Worm (Caenorhabditis elegans) whole organism, L4 larva: ENCODE results near the gene F53F4.1.

Source experiments
- D1046.2 ChIP-seq: fragments of 200-800 bp; sonication (Bioruptor generic); IDR thresholded peaks from 2 replicates; pipeline ENCODE4 v1.3.6; 2022; ENCODE audit warnings: missing genetic modification characterization, missing compliant biosample characterization
- F10B5.3 ChIP-seq: sonication (generic microtip); optimal IDR thresholded peaks from 2 replicates; lab custom pipeline; 2016; ENCODE audit warnings: mild to moderate bottlenecking, missing genetic modification characterization, missing compliant biosample characterization
- F49E8.2 ChIP-seq: sonication (generic microtip); optimal IDR thresholded peaks from 2 replicates; lab custom pipeline; 2016; ENCODE audit warnings: missing compliant biosample characterization, mild to moderate bottlenecking, missing genetic modification characterization, borderline replicate concordance
- T20F7.1 ChIP-seq: fragments of 200-800 bp; sonication (Bioruptor generic); optimal IDR thresholded peaks from 2 replicates; lab custom pipeline; 2018; ENCODE audit warnings: mild to moderate bottlenecking, missing genetic modification characterization, missing compliant biosample characterization
- Y105C5A.15 ChIP-seq: fragments of 200-800 bp; sonication (Bioruptor generic); IDR thresholded peaks from 2 replicates; pipeline ENCODE4 v1.3.6; 2022; ENCODE audit warnings: missing genetic modification characterization, missing compliant biosample characterization
- Y48G9A.11 ChIP-seq: fragments of 200-800 bp; sonication (Bioruptor generic); IDR thresholded peaks from 2 replicates; pipeline ENCODE4 v1.3.6; 2022; ENCODE audit warnings: missing genetic modification reagents, missing genetic modification characterization, missing compliant biosample characterization
- Y75B8A.6 ChIP-seq: fragments of 200-800 bp; sonication (Bioruptor generic); IDR thresholded peaks from 2 replicates; pipeline ENCODE4 v1.3.6; 2022; ENCODE audit warnings: missing genetic modification reagents, missing genetic modification characterization, missing compliant biosample characterization
- ZK546.5 ChIP-seq, 2 experiments: sonication (generic microtip); optimal IDR thresholded peaks; 2 replicates each; lab custom pipeline; 2017; ENCODE audit warnings: missing biosample characterization in 2 of 2, missing genetic modification characterization in 2 of 2
- aly-2 ChIP-seq: sonication (generic microtip); optimal IDR thresholded peaks from 2 replicates; lab custom pipeline; 2018; ENCODE audit warnings: missing biosample characterization, missing genetic modification characterization
- ama-1 ChIP-seq: fragments of 150-350 bp; optimal IDR thresholded peaks from 2 replicates; lab custom pipeline; 2014; ENCODE audit warnings: inconsistent platforms, mixed read lengths
- arid-1 ChIP-seq: fragments of 200-800 bp; sonication (Bioruptor generic); conservative IDR thresholded peaks from 2 replicates; pipeline ENCODE4 v1.3.6; 2022; ENCODE audit warnings: missing genetic modification reagents, missing genetic modification characterization, missing compliant biosample characterization
- attf-4 ChIP-seq: sonication (generic microtip); optimal IDR thresholded peaks from 3 replicates; lab custom pipeline; 2017; ENCODE audit warnings: missing biosample characterization, missing genetic modification characterization
- ceh-32 ChIP-seq: sonication (generic microtip); optimal IDR thresholded peaks from 2 replicates; lab custom pipeline; 2016; ENCODE audit warnings: mild to moderate bottlenecking, missing genetic modification characterization, missing compliant biosample characterization; ENCODE audit not compliant: poor library complexity
- ceh-82 ChIP-seq: sonication (generic microtip); optimal IDR thresholded peaks from 2 replicates; lab custom pipeline; 2017; ENCODE audit warnings: missing biosample characterization, missing genetic modification characterization
- cey-2 ChIP-seq: sonication (generic microtip); optimal IDR thresholded peaks from 3 replicates; lab custom pipeline; 2017; ENCODE audit warnings: missing genetic modification characterization, mild to moderate bottlenecking, missing compliant biosample characterization, antibody characterized with exemption, borderline replicate concordance; ENCODE audit not compliant: insufficient read depth
- daf-19 ChIP-seq: fragments of 200-800 bp; sonication (Bioruptor generic); conservative IDR thresholded peaks from 2 replicates; pipeline ENCODE4 v1.3.6; 2022; ENCODE audit warnings: missing genetic modification characterization, missing compliant biosample characterization
- dmd-8 ChIP-seq: fragments of 200-800 bp; sonication (Bioruptor generic); IDR thresholded peaks from 2 replicates; pipeline ENCODE4 v1.3.6; 2022; ENCODE audit warnings: missing genetic modification characterization, missing compliant biosample characterization
- egl-27 ChIP-seq: sonication (generic microtip); optimal IDR thresholded peaks from 3 replicates; lab custom pipeline; 2017; ENCODE audit warnings: missing biosample characterization, missing genetic modification reagents, missing genetic modification characterization
- egl-43 ChIP-seq: fragments of 200-800 bp; sonication (Bioruptor generic); IDR thresholded peaks from 2 replicates; pipeline ENCODE4 v1.3.6; 2022; ENCODE audit warnings: missing genetic modification reagents, missing genetic modification characterization, missing compliant biosample characterization
- fkh-10 ChIP-seq: fragments of 150-350 bp; optimal IDR thresholded peaks from 2 replicates; lab custom pipeline; 2014; ENCODE audit warnings: missing biosample characterization, missing genetic modification reagents, missing genetic modification characterization
- fos-1 ChIP-seq: fragments of 150-350 bp; optimal IDR thresholded peaks from 2 replicates; lab custom pipeline; 2014; ENCODE audit warnings: missing biosample characterization, missing genetic modification characterization
- gei-8 ChIP-seq: fragments of 200-800 bp; sonication (Bioruptor generic); optimal IDR thresholded peaks from 2 replicates; lab custom pipeline; 2018; ENCODE audit warnings: mild to moderate bottlenecking, missing genetic modification characterization, missing compliant biosample characterization
- hif-1 ChIP-seq, 2 experiments: sonication (generic microtip); optimal IDR thresholded peaks; 2 replicates each; lab custom pipeline; 2016 to 2017; ENCODE audit warnings: missing compliant biosample characterization in 2 of 2, missing genetic modification characterization in 2 of 2, missing genetic modification reagents in 2 of 2, missing genotype in 2 of 2, mild to moderate bottlenecking in 1 of 2
- hlh-30 ChIP-seq: sonication (generic microtip); optimal IDR thresholded peaks from 2 replicates; lab custom pipeline; 2017; ENCODE audit warnings: antibody characterized with exemption, mild to moderate bottlenecking, missing genetic modification characterization, missing compliant biosample characterization; ENCODE audit not compliant: insufficient read depth
- hmg-1.1 ChIP-seq: fragments of 200-800 bp; sonication (Bioruptor generic); IDR thresholded peaks from 2 replicates; pipeline ENCODE4 v1.3.6; 2022; ENCODE audit warnings: missing genetic modification reagents, missing genetic modification characterization, missing compliant biosample characterization
- jun-1 ChIP-seq: fragments of 150-350 bp; optimal IDR thresholded peaks from 2 replicates; lab custom pipeline; 2014; ENCODE audit warnings: missing biosample characterization, missing genetic modification reagents, missing genetic modification characterization
- lin-13 ChIP-seq: fragments of 150-350 bp; optimal IDR thresholded peaks from 2 replicates; lab custom pipeline; 2014; ENCODE audit warnings: missing biosample characterization, missing genetic modification reagents, missing genetic modification characterization
- lin-29 ChIP-seq: fragments of 200-800 bp; sonication (Bioruptor generic); IDR thresholded peaks from 2 replicates; pipeline ENCODE4 v1.3.6; 2022; ENCODE audit warnings: missing genetic modification reagents, missing genetic modification characterization, missing compliant biosample characterization
- lin-38 ChIP-seq: fragments of 200-800 bp; sonication (Bioruptor generic); IDR thresholded peaks from 2 replicates; pipeline ENCODE4 v1.3.6; 2022; ENCODE audit warnings: missing genetic modification reagents, missing genetic modification characterization, missing compliant biosample characterization
- lin-39 ChIP-seq: fragments of 150-350 bp; optimal IDR thresholded peaks from 2 replicates; lab custom pipeline; 2014; ENCODE audit warnings: missing biosample characterization, missing genetic modification reagents, missing genetic modification characterization
- lsy-2 ChIP-seq, 2 experiments: fragments of 150-350 bp in 1 of 2; sonication (generic microtip) in 1 of 2; optimal IDR thresholded peaks; 2 replicates each; lab custom pipeline; 2014 to 2017; ENCODE audit warnings: missing biosample characterization in 2 of 2, missing genetic modification characterization in 2 of 2
- madf-5 ChIP-seq, 2 experiments: fragments of 200-800 bp; sonication (Bioruptor generic); IDR thresholded peaks; 2 replicates each; pipeline ENCODE4 v1.3.6; 2022; ENCODE audit warnings: missing compliant biosample characterization in 2 of 2, missing genetic modification characterization in 2 of 2
- mdl-1 ChIP-seq, 2 experiments: fragments of 150-350 bp in 1 of 2; sonication (generic microtip) in 1 of 2; optimal IDR thresholded peaks; 2 replicates each; lab custom pipeline; 2014 to 2017; ENCODE audit warnings: missing biosample characterization in 2 of 2, missing genetic modification characterization in 2 of 2
- mdt-29 ChIP-seq: fragments of 200-800 bp; sonication (Bioruptor generic); IDR thresholded peaks from 2 replicates; pipeline ENCODE4 v1.3.6; 2022; ENCODE audit warnings: missing genetic modification reagents, missing genetic modification characterization, missing compliant biosample characterization
- mxl-2 ChIP-seq: fragments of 200-800 bp; sonication (Bioruptor generic); conservative IDR thresholded peaks from 2 replicates; pipeline ENCODE4 v1.3.6; 2022; ENCODE audit warnings: missing genetic modification reagents, missing genetic modification characterization, missing compliant biosample characterization
- nhr-11 ChIP-seq: fragments of 150-350 bp; optimal IDR thresholded peaks from 2 replicates; lab custom pipeline; 2014; ENCODE audit warnings: missing biosample characterization, missing genetic modification characterization
- nhr-25 ChIP-seq: sonication (generic microtip); optimal IDR thresholded peaks from 2 replicates; lab custom pipeline; 2017; ENCODE audit warnings: missing genetic modification characterization, mild to moderate bottlenecking, missing compliant biosample characterization, antibody characterized with exemption, moderate library complexity, borderline replicate concordance; ENCODE audit not compliant: insufficient read depth
- nhr-41 ChIP-seq: fragments of 200-800 bp; sonication (Bioruptor generic); IDR thresholded peaks from 2 replicates; pipeline ENCODE4 v1.3.6; 2022; ENCODE audit warnings: missing genetic modification reagents, missing genetic modification characterization, missing compliant biosample characterization
- nhr-42 ChIP-seq: fragments of 200-800 bp; sonication (Bioruptor generic); IDR thresholded peaks from 2 replicates; pipeline ENCODE4 v1.3.6; 2022; ENCODE audit warnings: missing genetic modification characterization, missing compliant biosample characterization
- nhr-48 ChIP-seq: sonication (generic microtip); optimal IDR thresholded peaks from 2 replicates; lab custom pipeline; 2016; ENCODE audit warnings: mild to moderate bottlenecking, missing genetic modification characterization, missing compliant biosample characterization
- nhr-77 ChIP-seq: fragments of 150-350 bp; optimal IDR thresholded peaks from 2 replicates; lab custom pipeline; 2014; ENCODE audit warnings: missing biosample characterization, missing genetic modification characterization
- pha-4 ChIP-seq, 2 experiments: fragments of 150-350 bp in 1 of 2; fragments of 200-800 bp in 1 of 2; sonication (Bioruptor generic) in 1 of 2; IDR thresholded peaks in 1 of 2; optimal IDR thresholded peaks in 1 of 2; 2 replicates each; pipeline versions ENCODE4 v1.3.6 to Lab custom; 2014 to 2022; ENCODE audit warnings: missing genetic modification characterization in 2 of 2, missing genetic modification reagents in 2 of 2, missing biosample characterization in 1 of 2, missing compliant biosample characterization in 1 of 2
- saeg-2 ChIP-seq: fragments of 200-800 bp; sonication (Bioruptor generic); IDR thresholded peaks from 2 replicates; pipeline ENCODE4 v1.3.6; 2022; ENCODE audit warnings: missing genetic modification reagents, missing genetic modification characterization, missing compliant biosample characterization
- spr-3 ChIP-seq: fragments of 200-800 bp; sonication (Bioruptor generic); optimal IDR thresholded peaks from 2 replicates; lab custom pipeline; 2018; ENCODE audit warnings: mild to moderate bottlenecking, missing genetic modification characterization, missing compliant biosample characterization
- tag-97 ChIP-seq: fragments of 200-800 bp; sonication (Bioruptor generic); IDR thresholded peaks from 2 replicates; pipeline ENCODE4 v1.3.6; 2022; ENCODE audit warnings: missing genetic modification characterization, missing compliant biosample characterization
- tra-1 ChIP-seq: fragments of 200-800 bp; sonication (Bioruptor generic); IDR thresholded peaks from 2 replicates; pipeline ENCODE4 v1.3.6; 2022; ENCODE audit warnings: missing genetic modification reagents, missing genetic modification characterization, missing compliant biosample characterization
- vab-7 ChIP-seq: fragments of 200-800 bp; sonication (Bioruptor generic); IDR thresholded peaks from 2 replicates; pipeline ENCODE4 v1.3.6; 2022; ENCODE audit warnings: missing genetic modification reagents, missing genetic modification characterization, missing compliant biosample characterization
- zag-1 ChIP-seq: fragments of 150-350 bp; optimal IDR thresholded peaks from 2 replicates; lab custom pipeline; 2014; ENCODE audit warnings: missing biosample characterization, missing genetic modification characterization
- zfp-2 ChIP-seq: sonication (generic microtip); optimal IDR thresholded peaks from 2 replicates; lab custom pipeline; 2016; ENCODE audit warnings: mild to moderate bottlenecking, missing genetic modification characterization, missing compliant biosample characterization
- zip-2 ChIP-seq: fragments of 150-350 bp; optimal IDR thresholded peaks from 2 replicates; lab custom pipeline; 2014; ENCODE audit warnings: missing biosample characterization, missing genetic modification characterization

The F53F4.1 gene

DNA sequence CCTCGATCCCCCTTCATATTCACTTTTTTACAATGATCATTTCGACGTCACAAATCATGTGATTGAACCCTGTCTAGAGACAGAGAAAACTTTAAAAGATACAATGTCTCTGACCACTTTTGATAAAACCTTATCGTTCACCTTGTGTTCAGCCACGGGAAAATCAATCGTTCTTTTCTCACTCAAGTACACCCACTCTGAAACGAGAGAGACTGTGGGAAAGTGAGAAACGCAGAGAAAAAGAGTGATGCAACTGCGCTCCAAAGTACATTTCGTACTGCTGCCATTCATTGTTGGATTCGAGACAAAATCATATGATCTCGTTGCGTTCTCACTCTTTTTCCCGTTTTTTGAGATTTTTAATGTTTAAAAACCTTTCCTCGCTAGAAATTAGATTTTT, 19.4 kb upstream of the F53F4.1 start:
- TF ChIP-seq ama-1 = peak; percentile 83
- TF ChIP-seq gei-8 (GFP tag; lab: Kevin White, UChicago) = no peak
- TF ChIP-seq attf-4 = no peak
- no peak for TF ChIP-seq lin-39 (tag; lab: Kevin White, UChicago)
- no peak for TF ChIP-seq F49E8.2
- TF ChIP-seq zag-1 = no peak
- no peak for TF ChIP-seq fos-1 (tag; lab: Kevin White, UChicago)
- TF ChIP-seq lin-29 (GFP tag; lab: Robert Waterston, UW) = no peak
- peak; percentile 29 for TF ChIP-seq lin-13
- TF ChIP-seq nhr-11 (tag; lab: Kevin White, UChicago) = peak; percentile 90
- peak; percentile 58; the same call in 1 of the 2 replicates for TF ChIP-seq tra-1 (GFP tag; lab: Robert Waterston, UW)
- no peak for TF ChIP-seq ceh-82 (tag; lab: Kevin White, UChicago)
- peak; percentile 66 for TF ChIP-seq pha-4 (GFP tag; IDR thresholded peaks at IDR 0.05; lab: Robert Waterston, UW)
- peak; percentile 3 for TF ChIP-seq pha-4 (tag; optimal IDR thresholded peaks at IDR 0.05; lab: Kevin White, UChicago)
- no peak for TF ChIP-seq Y75B8A.6 (GFP tag; lab: Robert Waterston, UW)
- TF ChIP-seq jun-1 (tag; lab: Kevin White, UChicago) = peak; percentile 17
- peak; percentile 47 for TF ChIP-seq nhr-25 (tag; lab: Kevin White, UChicago)
- TF ChIP-seq egl-43 = no peak
- TF ChIP-seq Y48G9A.11 = no peak; the same call in 1 of the 2 replicates
- TF ChIP-seq ceh-32 = no peak
- peak; percentile 71; the same call in 1 of the 2 replicates for TF ChIP-seq saeg-2
- no peak for TF ChIP-seq daf-19 (GFP tag; lab: Robert Waterston, UW)
- no peak for TF ChIP-seq zip-2
- peak; percentile 95 for TF ChIP-seq lin-38
- TF ChIP-seq nhr-41 (GFP tag; lab: Robert Waterston, UW) = peak; percentile 80; the same call in 1 of the 2 replicates
- TF ChIP-seq zfp-2 = no peak
- TF ChIP-seq T20F7.1 (GFP tag; lab: Kevin White, UChicago) = peak; percentile 83
- TF ChIP-seq dmd-8 (GFP tag; lab: Robert Waterston, UW) = no peak
- TF ChIP-seq mdt-29 (GFP tag; lab: Robert Waterston, UW) = peak; percentile 83
- no peak for TF ChIP-seq aly-2 (tag; lab: Kevin White, UChicago)
- no peak for TF ChIP-seq F10B5.3 (tag; lab: Kevin White, UChicago)
- TF ChIP-seq hmg-1.1 (GFP tag; lab: Robert Waterston, UW) = peak; percentile 77
- TF ChIP-seq nhr-77 (tag; lab: Kevin White, UChicago) = peak; percentile 89
- peak; percentile 45 to 91 for TF ChIP-seq lsy-2 (tag; optimal IDR thresholded peaks at IDR 0.05; lab: Kevin White, UChicago)
- peak; percentile 93 for TF ChIP-seq nhr-48 (tag; lab: Kevin White, UChicago)
- TF ChIP-seq vab-7 (GFP tag; lab: Robert Waterston, UW) = no peak
- no peak for TF ChIP-seq tag-97 (GFP tag; lab: Robert Waterston, UW)
- TF ChIP-seq madf-5 (GFP tag; IDR thresholded peaks at IDR 0.05; lab: Robert Waterston, UW) = no peak
- TF ChIP-seq egl-27 = no peak
- TF ChIP-seq arid-1 (GFP tag; lab: Robert Waterston, UW) = peak; percentile 66
- TF ChIP-seq ZK546.5 (tag; optimal IDR thresholded peaks at IDR 0.05; lab: Kevin White, UChicago) = no peak
- TF ChIP-seq Y105C5A.15 = no peak
- TF ChIP-seq mxl-2 (GFP tag; lab: Robert Waterston, UW) = no peak
- peak in 1 of 2 experiments; percentile 72 for TF ChIP-seq mdl-1 (tag; optimal IDR thresholded peaks at IDR 0.05; lab: Kevin White, UChicago)
- TF ChIP-seq cey-2 = peak; percentile 17
- peak; percentile 99 for TF ChIP-seq hlh-30 (tag; lab: Kevin White, UChicago)
- TF ChIP-seq nhr-42 = 0 out of 2 replicates have a peak, but pooled peaks have one; percentile 65
- TF ChIP-seq hif-1 (tag; optimal IDR thresholded peaks at IDR 0.05; lab: Kevin White, UChicago) = peak; percentile 10 to 72
- TF ChIP-seq D1046.2 (GFP tag; lab: Robert Waterston, UW) = no peak
- peak; percentile 53 for TF ChIP-seq fkh-10 (GFP tag; lab: Kevin White, UChicago)
- TF ChIP-seq spr-3 (GFP tag; lab: Kevin White, UChicago) = peak; percentile 8
